Fruit fly (Drosophila melanogaster): ENCODE data around the gene CG3842.

The CG3842 gene

dm6 chrX:6343786-6344537 is 6.4 kb downstream of the CG3842 start:
- TF ChIP-seq CG7101 (tag; optimal IDR thresholded peaks at IDR 0.05) = peak; percentile 86
- peak; percentile 71 for TF ChIP-seq Hr96 (GFP tag; optimal IDR thresholded peaks at IDR 0.05)
- peak; percentile 51 for TF ChIP-seq CG5204 (GFP tag; optimal IDR thresholded peaks at IDR 0.05)
- TF ChIP-seq pad (GFP tag; optimal IDR thresholded peaks at IDR 0.05) = peak; percentile 71
- peak; percentile 66 for TF ChIP-seq kay (GFP tag; ENCODE audit: borderline replicate concordance)
- peak; percentile 82 for TF ChIP-seq ovo (GFP tag; optimal IDR thresholded peaks at IDR 0.05)
- peak; percentile 4 for TF ChIP-seq toe (GFP tag; optimal IDR thresholded peaks at IDR 0.05)
- peak; percentile 35 for TF ChIP-seq cic (GFP tag; optimal IDR thresholded peaks at IDR 0.05)
- peak; percentile 89 for TF ChIP-seq bab1 (GFP tag; optimal IDR thresholded peaks at IDR 0.05)
- no peak for TF ChIP-seq Clk (GFP tag; optimal IDR thresholded peaks at IDR 0.05)
- TF ChIP-seq Mnt (GFP tag; optimal IDR thresholded peaks at IDR 0.05) = peak; percentile 69
- TF ChIP-seq Crg-1 (GFP tag; optimal IDR thresholded peaks at IDR 0.05) = peak; percentile 86
- TF ChIP-seq CG11617 (GFP tag; optimal IDR thresholded peaks at IDR 0.05) = peak; percentile 94
- peak; percentile 61 for TF ChIP-seq CG12768 (GFP tag; optimal IDR thresholded peaks at IDR 0.05)
- peak; percentile 71 for TF ChIP-seq CG1620 (GFP tag; optimal IDR thresholded peaks at IDR 0.05)
- TF ChIP-seq CG7045 (GFP tag; optimal IDR thresholded peaks at IDR 0.05) = peak; percentile 67
- TF ChIP-seq tj (GFP tag; optimal IDR thresholded peaks at IDR 0.05) = peak; percentile 98
- peak; percentile 36 for TF ChIP-seq CG33017 (tag; optimal IDR thresholded peaks at IDR 0.05)
- TF ChIP-seq CG14711 (tag; optimal IDR thresholded peaks at IDR 0.05) = peak; percentile 69
- TF ChIP-seq cnc (optimal IDR thresholded peaks at IDR 0.05) = no peak

- TF ChIP-seq CG11617 (GFP tag; optimal IDR thresholded peaks at IDR 0.05) (peak; percentile 89), CG14711 (tag; optimal IDR thresholded peaks at IDR 0.05) (peak; percentile 10), tj (GFP tag; optimal IDR thresholded peaks at IDR 0.05) (peak; percentile 16), ovo (GFP tag; optimal IDR thresholded peaks at IDR 0.05) (peak; percentile 20), CG7101 (tag; optimal IDR thresholded peaks at IDR 0.05) (peak; percentile 68), bab1 (GFP tag; optimal IDR thresholded peaks at IDR 0.05) (no peak), CG7045 (GFP tag; optimal IDR thresholded peaks at IDR 0.05) (peak; percentile 17), pad (GFP tag; optimal IDR thresholded peaks at IDR 0.05) (peak; percentile 42), cic (GFP tag; optimal IDR thresholded peaks at IDR 0.05) (no peak), toe (GFP tag; optimal IDR thresholded peaks at IDR 0.05) (no peak)
Measured at dm6 chrX:6344538-6345074, 7.0 kb downstream of the CG3842 start.

- TF ChIP-seq CG14711 (tag; optimal IDR thresholded peaks at IDR 0.05) (peak; percentile 36), bab1 (GFP tag; optimal IDR thresholded peaks at IDR 0.05) (peak; percentile 12), CG1620 (GFP tag; optimal IDR thresholded peaks at IDR 0.05) (no peak), CG11617 (GFP tag; optimal IDR thresholded peaks at IDR 0.05) (no peak), cic (GFP tag; optimal IDR thresholded peaks at IDR 0.05) (peak; percentile 67), Hr96 (GFP tag; optimal IDR thresholded peaks at IDR 0.05) (no peak), toe (GFP tag; optimal IDR thresholded peaks at IDR 0.05) (no peak)
Measured at dm6 chrX:6346153-6346552, 8.6 kb downstream of the CG3842 start.

- TF ChIP-seq Mnt (GFP tag; optimal IDR thresholded peaks at IDR 0.05) (peak; percentile 73), Hr96 (GFP tag; optimal IDR thresholded peaks at IDR 0.05) (no peak), CG1620 (GFP tag; optimal IDR thresholded peaks at IDR 0.05) (peak; percentile 74), Crg-1 (GFP tag; optimal IDR thresholded peaks at IDR 0.05) (peak; percentile 68), Clk (GFP tag; optimal IDR thresholded peaks at IDR 0.05) (no peak), cic (GFP tag; optimal IDR thresholded peaks at IDR 0.05) (no peak), toe (GFP tag; optimal IDR thresholded peaks at IDR 0.05) (peak; percentile 9), CG12768 (GFP tag; optimal IDR thresholded peaks at IDR 0.05) (no peak), pad (GFP tag; optimal IDR thresholded peaks at IDR 0.05) (peak; percentile 52), bab1 (GFP tag; optimal IDR thresholded peaks at IDR 0.05) (peak; percentile 80), cnc (optimal IDR thresholded peaks at IDR 0.05) (no peak), kay (GFP tag; ENCODE audit: borderline replicate concordance) (no peak), tj (GFP tag; optimal IDR thresholded peaks at IDR 0.05) (peak; percentile 99), CG7101 (tag; optimal IDR thresholded peaks at IDR 0.05) (peak; percentile 51), CG33017 (tag; optimal IDR thresholded peaks at IDR 0.05) (no peak), CG7045 (GFP tag; optimal IDR thresholded peaks at IDR 0.05) (no peak), CG5204 (GFP tag; optimal IDR thresholded peaks at IDR 0.05) (no peak), ovo (GFP tag; optimal IDR thresholded peaks at IDR 0.05) (peak; percentile 49), CG14711 (tag; optimal IDR thresholded peaks at IDR 0.05) (peak; percentile 96), CG11617 (GFP tag; optimal IDR thresholded peaks at IDR 0.05) (no peak)
Measured at dm6 chrX:6346926-6347367, 9.4 kb downstream of the CG3842 start, which contains the start of gene CG3847. TSS of gene CG3847 (plus strand) at chrX:6347103.

dm6 chrX:6349231-6349630 is 11.7 kb downstream of the CG3842 start:
- TF ChIP-seq CG14711 (tag; optimal IDR thresholded peaks at IDR 0.05) (no peak), CG11617 (GFP tag; optimal IDR thresholded peaks at IDR 0.05) (no peak), pad (GFP tag; optimal IDR thresholded peaks at IDR 0.05) (no peak), CG5204 (GFP tag; optimal IDR thresholded peaks at IDR 0.05) (no peak), Crg-1 (GFP tag; optimal IDR thresholded peaks at IDR 0.05) (no peak), CG12768 (GFP tag; optimal IDR thresholded peaks at IDR 0.05) (no peak), toe (GFP tag; optimal IDR thresholded peaks at IDR 0.05) (no peak), bab1 (GFP tag; optimal IDR thresholded peaks at IDR 0.05) (no peak), Mnt (GFP tag; optimal IDR thresholded peaks at IDR 0.05) (no peak), kay (GFP tag; ENCODE audit: borderline replicate concordance) (no peak), CG1620 (GFP tag; optimal IDR thresholded peaks at IDR 0.05) (no peak), CG7101 (tag; optimal IDR thresholded peaks at IDR 0.05) (no peak), ovo (GFP tag; optimal IDR thresholded peaks at IDR 0.05) (no peak), CG33017 (tag; optimal IDR thresholded peaks at IDR 0.05) (no peak), Clk (GFP tag; optimal IDR thresholded peaks at IDR 0.05) (no peak), cic (GFP tag; optimal IDR thresholded peaks at IDR 0.05) (no peak)
